Fruit fly (Drosophila melanogaster) whole organism, pupa: ENCODE data around the gene CG31792.

Source experiments
- CG12605 ChIP-seq: fragments of 200-800 bp; sonication (Bioruptor generic); IDR thresholded peaks from 2 replicates; pipeline ENCODE4 v1.3.6; 2022; ENCODE audit warnings: missing biosample characterization, missing genetic modification characterization
- CG32121 ChIP-seq: fragments of 200-800 bp; sonication (Bioruptor generic); IDR thresholded peaks from 2 replicates; pipeline ENCODE4 v1.3.6; 2022; ENCODE audit warnings: missing biosample characterization, missing genetic modification characterization
- CG34367 ChIP-seq: fragments of 200-800 bp; sonication (Bioruptor generic); optimal IDR thresholded peaks from 2 replicates; lab custom pipeline; 2018; ENCODE audit warnings: missing biosample characterization, mild to moderate bottlenecking, missing genetic modification characterization
- CG4496 ChIP-seq: fragments of 200-800 bp; sonication (Bioruptor generic); IDR thresholded peaks from 3 replicates; pipeline ENCODE4 v1.3.6; 2022; ENCODE audit warnings: missing biosample characterization, missing genetic modification characterization
- CG8301 ChIP-seq: fragments of 200-800 bp; sonication (Bioruptor generic); optimal IDR thresholded peaks from 2 replicates; lab custom pipeline; 2018; ENCODE audit warnings: missing biosample characterization, mild to moderate bottlenecking, missing genetic modification characterization
- CG9948 ChIP-seq: fragments of 200-800 bp; sonication (Bioruptor generic); optimal IDR thresholded peaks from 2 replicates; lab custom pipeline; 2018; ENCODE audit warnings: missing biosample characterization, mild to moderate bottlenecking, missing genetic modification characterization, moderate library complexity
- D1 ChIP-seq: fragments of 200-800 bp; sonication (Bioruptor generic); optimal IDR thresholded peaks from 2 replicates; lab custom pipeline; 2018; ENCODE audit warnings: missing biosample characterization, mild to moderate bottlenecking, missing genetic modification characterization, moderate library complexity
- Ets98B ChIP-seq: fragments of 200-800 bp; sonication (Bioruptor generic); IDR thresholded peaks from 2 replicates; pipeline ENCODE4 v1.3.6; 2022; ENCODE audit warnings: missing biosample characterization, missing genetic modification characterization
- Pif1B ChIP-seq: fragments of 200-800 bp; sonication (Bioruptor generic); optimal IDR thresholded peaks from 3 replicates; lab custom pipeline; 2016; ENCODE audit warnings: missing biosample characterization, missing genetic modification characterization
- Snoo ChIP-seq: fragments of 200-800 bp; sonication (Bioruptor generic); optimal IDR thresholded peaks from 3 replicates; lab custom pipeline; 2017; ENCODE audit warnings: missing biosample characterization, mild to moderate bottlenecking, missing genetic modification characterization, inconsistent platforms
- fd96Ca ChIP-seq: fragments of 200-800 bp; sonication (Bioruptor generic); IDR thresholded peaks from 3 replicates; pipeline ENCODE4 v1.3.6; 2022; ENCODE audit warnings: missing biosample characterization, missing genetic modification characterization
- gl ChIP-seq: fragments of 200-800 bp; sonication (Bioruptor generic); optimal IDR thresholded peaks from 2 replicates; lab custom pipeline; 2018; ENCODE audit warnings: missing biosample characterization, mild to moderate bottlenecking, missing genetic modification characterization

- TF ChIP-seq CG8301, result no peak
- TF ChIP-seq CG34367 (tag; lab: Kevin White, UChicago), result no peak
- no peak for TF ChIP-seq CG12605 (GFP tag; lab: Robert Waterston, UW)
- TF ChIP-seq Pif1B (GFP tag; lab: Kevin White, UChicago), result no peak
- TF ChIP-seq gl (tag; lab: Kevin White, UChicago), result no peak
- TF ChIP-seq Snoo, result no peak
- TF ChIP-seq fd96Ca (GFP tag; lab: Robert Waterston, UW), result no peak
- TF ChIP-seq CG32121 (GFP tag; lab: Robert Waterston, UW), result no peak
- TF ChIP-seq Ets98B (GFP tag; lab: Robert Waterston, UW), result no peak
- no peak for TF ChIP-seq CG9948
- no peak for TF ChIP-seq CG4496 (GFP tag; lab: Robert Waterston, UW)
- no peak for TF ChIP-seq D1 (tag; lab: Kevin White, UChicago)
Measured at dm6 chr2L:18979407-18979806, 17.8 kb upstream of the CG31792 start.
